Worm (Caenorhabditis elegans) whole organism, L1 larva: ENCODE measurements around the gene H39E20.1.
"Not testable (repeated sequence)": the region's sequence is repeated elsewhere in the genome, so short reads cannot be mapped to it uniquely, and the experiment has no call there.

Experiments
- ceh-82 ChIP-seq, 3 experiments: fragments of 150-350 bp in 1 of 3; sonication (generic microtip) in 2 of 3; optimal IDR thresholded peaks; 2 replicates each; lab custom pipeline; 2014 to 2017; ENCODE audit warnings: missing biosample characterization in 3 of 3, missing genetic modification characterization in 3 of 3
- irx-1 ChIP-seq: sonication (generic microtip); optimal IDR thresholded peaks from 2 replicates; lab custom pipeline; 2016; ENCODE audit warnings: missing genetic modification characterization, missing compliant biosample characterization
- nhr-11 ChIP-seq: fragments of 150-350 bp; optimal IDR thresholded peaks from 2 replicates; lab custom pipeline; 2014; ENCODE audit warnings: missing biosample characterization, missing genetic modification characterization
- nhr-76 ChIP-seq: sonication (generic microtip); optimal IDR thresholded peaks from 2 replicates; lab custom pipeline; 2017; ENCODE audit warnings: missing biosample characterization, missing genetic modification characterization
- nhr-77 ChIP-seq: fragments of 150-350 bp; optimal IDR thresholded peaks from 2 replicates; lab custom pipeline; 2014; ENCODE audit warnings: missing biosample characterization, missing genetic modification characterization
- nhr-85 ChIP-seq: sonication (generic microtip); peaks from one replicate; lab custom pipeline; 2016; ENCODE audit warnings: missing genetic modification characterization, inconsistent platforms, missing compliant biosample characterization
- pag-3 ChIP-seq: sonication (generic microtip); optimal IDR thresholded peaks from 2 replicates; lab custom pipeline; 2017; ENCODE audit warnings: missing genetic modification characterization, mild to moderate bottlenecking, missing compliant biosample characterization, antibody characterized with exemption, borderline replicate concordance; ENCODE audit not compliant: insufficient read depth
- unc-130 ChIP-seq: fragments of 150-350 bp; optimal IDR thresholded peaks from 2 replicates; lab custom pipeline; 2017; ENCODE audit warnings: missing biosample characterization, missing genetic modification characterization, inconsistent platforms
- unc-62 ChIP-seq: fragments of 150-350 bp; optimal IDR thresholded peaks from 2 replicates; lab custom pipeline; 2014; ENCODE audit warnings: missing biosample characterization, missing genetic modification reagents, missing genetic modification characterization
- unc-86 ChIP-seq: sonication (generic microtip); optimal IDR thresholded peaks from 2 replicates; lab custom pipeline; 2016; ENCODE audit warnings: missing genetic modification characterization, missing compliant biosample characterization

- not testable (repeated sequence) for TF ChIP-seq nhr-11 (tag; lab: Kevin White, UChicago); nhr-76 (tag; lab: Kevin White, UChicago); unc-130 (tag; lab: Kevin White, UChicago); nhr-85 (tag; lab: Kevin White, UChicago); unc-86 (tag; lab: Kevin White, UChicago); irx-1; nhr-77 (tag; lab: Kevin White, UChicago); pag-3 (tag; lab: Kevin White, UChicago); unc-62 (GFP tag; lab: Kevin White, UChicago); ceh-82 (tag; optimal IDR thresholded peaks at IDR 0.05; lab: Kevin White, UChicago)
Measured at ce11 chrX:1403971-1404370, 6.6 kb upstream of the H39E20.1 start, which contains the start of gene ZK402.1.
